Worm (Caenorhabditis elegans) whole organism, early embryonic: ENCODE results near the gene T19D2.13.

Source experiments
- ama-1 ChIP-seq: fragments of 150-350 bp; optimal IDR thresholded peaks from 2 replicates; lab custom pipeline; 2014
- flt-1 ChIP-seq: fragments of 200-800 bp; sonication (Bioruptor generic); IDR thresholded peaks from 2 replicates; pipeline ENCODE4 v1.3.6; 2022; ENCODE audit warnings: missing genetic modification characterization, missing compliant biosample characterization
- hmg-4 ChIP-seq: fragments of 200-800 bp; sonication (Bioruptor generic); optimal IDR thresholded peaks from 2 replicates; lab custom pipeline; 2018; ENCODE audit warnings: mild to moderate bottlenecking, missing genetic modification characterization, missing compliant biosample characterization
- pes-1 ChIP-seq: fragments of 200-800 bp; sonication (Bioruptor generic); IDR thresholded peaks from 2 replicates; pipeline ENCODE4 v1.3.6; 2022; ENCODE audit warnings: missing genetic modification reagents, missing genetic modification characterization, missing compliant biosample characterization
- tbx-11 ChIP-seq: fragments of 200-800 bp; sonication (Bioruptor generic); IDR thresholded peaks from 2 replicates; pipeline ENCODE4 v1.3.6; 2022; ENCODE audit warnings: missing genetic modification characterization, missing compliant biosample characterization

- TF ChIP-seq flt-1 (GFP tag; lab: Robert Waterston, UW) (no peak), hmg-4 (GFP tag; lab: Kevin White, UChicago) (no peak), ama-1 (lab: Kevin White, UChicago) (no peak), tbx-11 (GFP tag; lab: Robert Waterston, UW) (no peak), pes-1 (GFP tag; lab: Robert Waterston, UW) (no peak)
Measured at ce11 chrX:3976755-3977154, 34.6 kb upstream of the T19D2.13 start.
